Worm (Caenorhabditis elegans) whole organism, L2 larva: ENCODE results near the gene C41G11.1.

Experiments
- C34F6.9 ChIP-seq: fragments of 150-350 bp; optimal IDR thresholded peaks from 2 replicates; lab custom pipeline; 2014; ENCODE audit warnings: missing biosample characterization, missing genetic modification characterization
- F13H6.1 ChIP-seq: sonication (generic microtip); optimal IDR thresholded peaks from 2 replicates; lab custom pipeline; 2016; ENCODE audit warnings: missing genetic modification characterization, missing compliant biosample characterization
- Y55F3AM.14 ChIP-seq: fragments of 200-800 bp; sonication (Bioruptor generic); optimal IDR thresholded peaks from 2 replicates; lab custom pipeline; 2018; ENCODE audit warnings: mild to moderate bottlenecking, missing genetic modification characterization, missing compliant biosample characterization
- ZK546.5 ChIP-seq: sonication (generic microtip); optimal IDR thresholded peaks from 2 replicates; lab custom pipeline; 2017; ENCODE audit warnings: missing biosample characterization, missing genetic modification characterization
- aly-2 ChIP-seq: fragments of 150-350 bp; optimal IDR thresholded peaks from 2 replicates; lab custom pipeline; 2014; ENCODE audit warnings: missing biosample characterization, missing genetic modification characterization
- ama-1 ChIP-seq: fragments of 150-350 bp; optimal IDR thresholded peaks from 2 replicates; lab custom pipeline; 2018; ENCODE audit warnings: inconsistent platforms
- blmp-1 ChIP-seq: sonication (generic microtip); optimal IDR thresholded peaks from 2 replicates; lab custom pipeline; 2017; ENCODE audit warnings: missing genetic modification characterization, mild to moderate bottlenecking, missing compliant biosample characterization, antibody characterized with exemption, moderate library complexity; ENCODE audit not compliant: insufficient read depth
- ceh-16 ChIP-seq: fragments of 150-350 bp; optimal IDR thresholded peaks from 2 replicates; lab custom pipeline; 2014; ENCODE audit warnings: missing biosample characterization, missing genetic modification characterization
- crh-2 ChIP-seq: sonication (generic microtip); optimal IDR thresholded peaks from 2 replicates; lab custom pipeline; 2017; ENCODE audit warnings: missing biosample characterization, missing genetic modification characterization
- dmd-4 ChIP-seq: sonication (generic microtip); optimal IDR thresholded peaks from 2 replicates; lab custom pipeline; 2017; ENCODE audit warnings: missing biosample characterization, missing genetic modification characterization
- elt-1 ChIP-seq: fragments of 150-350 bp; optimal IDR thresholded peaks from 2 replicates; lab custom pipeline; 2014; ENCODE audit warnings: missing biosample characterization, missing genetic modification characterization
- elt-3 ChIP-seq: sonication (generic microtip); optimal IDR thresholded peaks from 2 replicates; lab custom pipeline; 2017; ENCODE audit warnings: missing biosample characterization, missing genetic modification characterization
- fos-1 ChIP-seq: fragments of 150-350 bp; optimal IDR thresholded peaks from 2 replicates; lab custom pipeline; 2014; ENCODE audit warnings: missing biosample characterization, missing genetic modification characterization
- lin-11 ChIP-seq: fragments of 150-350 bp; sonication (generic microtip); optimal IDR thresholded peaks from 2 replicates; lab custom pipeline; 2014; ENCODE audit warnings: missing biosample characterization, missing genetic modification characterization, inconsistent platforms, mixed read lengths
- lin-13 ChIP-seq: fragments of 150-350 bp; optimal IDR thresholded peaks from 2 replicates; lab custom pipeline; 2014; ENCODE audit warnings: missing biosample characterization, missing genetic modification reagents, missing genetic modification characterization
- lin-39 ChIP-seq: fragments of 150-350 bp; optimal IDR thresholded peaks from 2 replicates; lab custom pipeline; 2014; ENCODE audit warnings: missing biosample characterization, missing genetic modification reagents, missing genetic modification characterization
- lsy-2 ChIP-seq, 2 experiments: fragments of 150-350 bp in 1 of 2; sonication (generic microtip) in 1 of 2; optimal IDR thresholded peaks; 2 replicates each; lab custom pipeline; 2014 to 2017; ENCODE audit warnings: missing biosample characterization in 2 of 2, missing genetic modification characterization in 2 of 2
- mab-5 ChIP-seq: fragments of 150-350 bp; optimal IDR thresholded peaks from 2 replicates; lab custom pipeline; 2014; ENCODE audit warnings: missing biosample characterization, missing genetic modification characterization
- mbf-1 ChIP-seq: sonication (generic microtip); optimal IDR thresholded peaks from 2 replicates; lab custom pipeline; 2017; ENCODE audit warnings: missing biosample characterization, missing genetic modification characterization
- mdl-1 ChIP-seq, 2 experiments: fragments of 150-350 bp in 1 of 2; sonication (generic microtip) in 1 of 2; optimal IDR thresholded peaks; 2 replicates each; lab custom pipeline; 2017; ENCODE audit warnings: missing biosample characterization in 2 of 2, missing genetic modification characterization in 2 of 2
- nhr-10 ChIP-seq: sonication (generic microtip); optimal IDR thresholded peaks from 2 replicates; lab custom pipeline; 2017; ENCODE audit warnings: missing biosample characterization, missing genetic modification characterization
- nhr-12 ChIP-seq: fragments of 150-350 bp; optimal IDR thresholded peaks from 2 replicates; lab custom pipeline; 2014; ENCODE audit warnings: missing biosample characterization, missing genetic modification characterization
- nhr-129 ChIP-seq: fragments of 150-350 bp; optimal IDR thresholded peaks from 2 replicates; lab custom pipeline; 2014; ENCODE audit warnings: missing biosample characterization, missing genetic modification characterization
- nhr-21 ChIP-seq: fragments of 150-350 bp; optimal IDR thresholded peaks from 2 replicates; lab custom pipeline; 2014; ENCODE audit warnings: missing biosample characterization, missing genetic modification characterization
- nhr-237 ChIP-seq: fragments of 150-350 bp; optimal IDR thresholded peaks from 2 replicates; lab custom pipeline; 2014; ENCODE audit warnings: missing biosample characterization, missing genetic modification characterization
- nhr-6 ChIP-seq: fragments of 150-350 bp; optimal IDR thresholded peaks from 2 replicates; lab custom pipeline; 2014; ENCODE audit warnings: missing biosample characterization, missing genetic modification characterization
- nhr-77 ChIP-seq: fragments of 150-350 bp; optimal IDR thresholded peaks from 2 replicates; lab custom pipeline; 2014; ENCODE audit warnings: missing biosample characterization, missing genetic modification characterization
- peb-1 ChIP-seq: fragments of 150-350 bp; optimal IDR thresholded peaks from 2 replicates; lab custom pipeline; 2014; ENCODE audit warnings: missing biosample characterization, missing genetic modification characterization
- sem-4 ChIP-seq: fragments of 150-350 bp; optimal IDR thresholded peaks from 2 replicates; lab custom pipeline; 2014; ENCODE audit warnings: missing biosample characterization, missing genetic modification reagents, missing genetic modification characterization
- skn-1 ChIP-seq: sonication (generic microtip); optimal IDR thresholded peaks from 2 replicates; lab custom pipeline; 2017; ENCODE audit warnings: missing biosample characterization, missing genetic modification characterization
- sma-3 ChIP-seq: sonication (generic microtip); optimal IDR thresholded peaks from 2 replicates; lab custom pipeline; 2016; ENCODE audit warnings: missing genetic modification reagents, missing genetic modification characterization, missing compliant biosample characterization
- sma-9 ChIP-seq, 2 experiments: fragments of 150-350 bp in 1 of 2; sonication (generic microtip) in 1 of 2; optimal IDR thresholded peaks; 2 replicates each; lab custom pipeline; 2014 to 2016; ENCODE audit warnings: missing genetic modification characterization in 2 of 2, mild to moderate bottlenecking in 1 of 2, missing biosample characterization in 1 of 2, missing compliant biosample characterization in 1 of 2, missing genetic modification reagents in 1 of 2, moderate library complexity in 1 of 2
- unc-62 ChIP-seq: fragments of 150-350 bp; optimal IDR thresholded peaks from 2 replicates; lab custom pipeline; 2014; ENCODE audit warnings: missing biosample characterization, missing genetic modification reagents, missing genetic modification characterization
- zag-1 ChIP-seq: fragments of 150-350 bp; optimal IDR thresholded peaks from 2 replicates; lab custom pipeline; 2014; ENCODE audit warnings: missing biosample characterization, missing genetic modification characterization
- ztf-1 ChIP-seq: fragments of 200-800 bp; sonication (Bioruptor generic); conservative IDR thresholded peaks from 2 replicates; pipeline ENCODE4 v1.3.6; 2022; ENCODE audit warnings: missing genetic modification characterization, missing compliant biosample characterization
- ztf-11 ChIP-seq: sonication (generic microtip); optimal IDR thresholded peaks from 2 replicates; lab custom pipeline; 2017; ENCODE audit warnings: missing biosample characterization, missing genetic modification characterization
- ztf-4 ChIP-seq: fragments of 150-350 bp; optimal IDR thresholded peaks from 2 replicates; lab custom pipeline; 2014; ENCODE audit warnings: missing biosample characterization, missing genetic modification characterization

Gene C41G11.1

DNA sequence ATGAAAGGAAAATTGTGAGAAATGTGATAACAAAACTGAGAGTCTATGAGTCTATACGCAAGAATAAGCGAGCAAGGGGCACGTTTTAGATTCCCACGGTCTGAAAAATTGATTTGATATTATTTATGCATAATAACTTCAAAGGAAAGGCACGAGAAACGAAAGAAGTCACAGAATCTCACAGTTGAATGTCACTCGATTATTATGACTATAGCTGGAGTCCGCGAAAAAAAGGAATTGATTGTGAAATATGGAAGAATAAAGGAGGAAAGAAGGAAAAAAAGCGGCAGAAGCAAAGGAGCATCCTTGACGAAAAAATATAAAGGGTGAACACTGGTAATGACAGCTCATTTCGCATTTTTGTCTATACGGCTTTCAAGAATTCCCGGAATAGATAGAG, 9.4 kb downstream of the C41G11.1 start, which contains the start of gene cat-1:
cat-1 (minus strand) TSS at position 101 of the 400 bp plus-strand sequence.
- TF ChIP-seq nhr-77 (no peak), lin-39 (tag; lab: Kevin White, UChicago) (no peak), skn-1 (no peak), fos-1 (tag; lab: Kevin White, UChicago) (no peak), sma-9 (GFP tag; optimal IDR thresholded peaks at IDR 0.05; lab: Kevin White, UChicago) (no peak), sma-9 (tag; optimal IDR thresholded peaks at IDR 0.05; lab: Kevin White, UChicago) (no peak), aly-2 (tag; lab: Kevin White, UChicago) (no peak), zag-1 (tag; lab: Kevin White, UChicago) (no peak), blmp-1 (tag; lab: Kevin White, UChicago) (no peak), elt-1 (tag; lab: Kevin White, UChicago) (no peak), nhr-10 (no peak), ztf-1 (GFP tag; lab: Robert Waterston, UW) (no peak), sem-4 (no peak), ztf-4 (tag; lab: Kevin White, UChicago) (no peak), nhr-21 (tag; lab: Kevin White, UChicago) (no peak), mab-5 (tag; lab: Kevin White, UChicago) (no peak), elt-3 (tag; lab: Kevin White, UChicago) (no peak), ama-1 (no peak), nhr-12 (tag; lab: Kevin White, UChicago) (no peak), C34F6.9 (tag; lab: Kevin White, UChicago) (no peak)

DNA sequence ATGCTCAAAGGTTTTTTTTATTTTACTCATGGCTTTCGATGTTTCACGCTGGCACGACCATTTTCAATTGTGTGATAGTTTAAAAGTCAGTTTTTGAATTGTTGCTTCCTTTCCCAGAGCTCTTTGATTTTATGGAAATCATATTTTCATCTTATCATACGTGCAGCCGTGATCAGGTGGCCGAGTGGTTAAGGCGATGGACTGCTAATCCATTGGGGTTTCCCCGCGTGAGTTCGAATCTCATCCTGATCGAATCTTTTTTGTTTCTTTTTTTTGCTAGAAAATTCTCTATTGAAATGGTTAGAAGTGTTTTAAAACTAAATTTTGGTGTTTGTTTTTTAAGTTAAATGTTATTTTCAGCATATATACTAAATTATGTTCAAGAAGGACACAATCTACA, 10.8 kb downstream of the C41G11.1 start:
- TF ChIP-seq nhr-129 (tag; lab: Kevin White, UChicago) = no peak
- no peak for TF ChIP-seq peb-1
- TF ChIP-seq zag-1 (tag; lab: Kevin White, UChicago) = no peak
- TF ChIP-seq ceh-16 (tag; lab: Kevin White, UChicago) = no peak
- TF ChIP-seq lin-13 (GFP tag; lab: Kevin White, UChicago) = no peak
- no peak for TF ChIP-seq elt-3 (tag; lab: Kevin White, UChicago)
- no peak for TF ChIP-seq mbf-1 (tag; lab: Kevin White, UChicago)
- no peak for TF ChIP-seq elt-1 (tag; lab: Kevin White, UChicago)

DNA sequence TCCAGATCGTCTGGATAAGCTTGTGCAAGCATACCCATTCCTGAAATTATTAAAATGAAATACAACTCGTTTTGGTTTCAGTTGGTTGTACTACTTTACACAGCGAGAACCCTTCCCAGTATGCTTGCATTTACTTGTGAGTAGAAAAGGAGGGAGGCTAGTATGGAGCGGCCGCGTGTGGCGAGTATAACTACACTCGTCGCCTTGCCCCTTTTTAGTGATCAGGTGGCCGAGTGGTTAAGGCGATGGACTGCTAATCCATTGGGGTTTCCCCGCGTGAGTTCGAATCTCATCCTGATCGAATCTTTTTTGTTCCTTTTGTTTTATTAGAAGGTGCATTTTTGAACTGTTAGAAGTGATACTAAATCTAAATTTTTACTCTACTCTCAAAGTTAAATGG, 12.2 kb downstream of the C41G11.1 start:
- TF ChIP-seq nhr-129 (tag; lab: Kevin White, UChicago) (peak; percentile 58), aly-2 (tag; lab: Kevin White, UChicago) (no peak), sma-9 (GFP tag; optimal IDR thresholded peaks at IDR 0.05; lab: Kevin White, UChicago) (peak; percentile 72), sma-9 (tag; optimal IDR thresholded peaks at IDR 0.05; lab: Kevin White, UChicago) (no peak), lsy-2 (tag; optimal IDR thresholded peaks at IDR 0.05; lab: Kevin White, UChicago) (peak in 1 of 2 experiments; percentile 23), dmd-4 (tag; lab: Kevin White, UChicago) (no peak), lin-11 (peak; percentile 4), Y55F3AM.14 (GFP tag; lab: Kevin White, UChicago) (peak; percentile 3), crh-2 (tag; lab: Kevin White, UChicago) (peak; percentile 9), sma-3 (GFP tag; lab: Kevin White, UChicago) (peak; percentile 44), nhr-21 (tag; lab: Kevin White, UChicago) (peak; percentile 42), C34F6.9 (tag; lab: Kevin White, UChicago) (peak; percentile 17), mab-5 (tag; lab: Kevin White, UChicago) (peak; percentile 41), ZK546.5 (no peak), F13H6.1 (tag; lab: Kevin White, UChicago) (peak; percentile 39), fos-1 (tag; lab: Kevin White, UChicago) (peak; percentile 36)
- TF ChIP-seq, all 48 proteins: peak for 12

DNA sequence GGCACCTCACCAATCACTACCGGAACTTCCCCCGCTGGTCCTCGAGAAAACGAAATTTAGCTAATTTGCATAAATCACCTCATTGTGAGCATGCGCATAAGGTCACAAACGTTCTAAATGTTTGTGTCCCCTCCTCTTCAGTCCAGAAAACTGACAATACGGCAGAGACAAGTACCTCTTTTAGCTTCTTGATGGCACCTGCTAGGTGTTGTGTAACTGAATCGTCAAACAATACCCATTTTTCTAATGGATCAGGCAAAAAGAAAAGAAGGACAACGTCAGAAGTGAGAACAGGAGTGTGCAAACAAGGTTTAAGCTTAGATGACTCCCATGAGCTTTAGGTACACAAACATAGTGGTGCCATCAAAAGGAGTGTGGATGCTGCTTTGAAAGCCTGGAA, 20.5 kb downstream of the C41G11.1 start:
- TF ChIP-seq lin-39 (tag; lab: Kevin White, UChicago) (no peak), skn-1 (no peak), fos-1 (tag; lab: Kevin White, UChicago) (no peak), nhr-6 (no peak), nhr-12 (tag; lab: Kevin White, UChicago) (no peak), nhr-77 (no peak), nhr-21 (tag; lab: Kevin White, UChicago) (no peak), ztf-4 (tag; lab: Kevin White, UChicago) (no peak)

DNA sequence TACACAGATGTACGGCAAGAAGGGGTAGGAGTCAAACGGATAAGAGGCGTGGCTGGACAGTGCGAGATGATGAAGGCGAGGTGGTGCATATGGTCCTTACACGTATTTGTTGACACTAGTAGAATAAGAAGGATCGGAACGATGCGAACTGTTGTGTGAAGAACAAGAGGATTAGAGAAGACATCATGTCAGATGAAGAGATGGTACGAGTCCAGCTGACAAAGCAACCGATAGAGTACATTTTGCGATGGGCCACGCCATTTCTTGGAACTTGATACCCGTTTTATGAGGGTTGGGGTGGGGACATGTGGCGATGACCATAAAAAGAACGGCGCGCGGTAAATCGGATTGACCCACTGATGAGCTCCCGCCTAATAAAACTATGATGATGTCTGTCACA, 21.6 kb downstream of the C41G11.1 start:
- TF ChIP-seq peb-1 (no peak), skn-1 (no peak), aly-2 (tag; lab: Kevin White, UChicago) (no peak), lsy-2 (tag; optimal IDR thresholded peaks at IDR 0.05; lab: Kevin White, UChicago) (no peak), mdl-1 (tag; optimal IDR thresholded peaks at IDR 0.05; lab: Kevin White, UChicago) (no peak), elt-1 (tag; lab: Kevin White, UChicago) (no peak), unc-62 (GFP tag; lab: Kevin White, UChicago) (no peak), nhr-129 (tag; lab: Kevin White, UChicago) (no peak), ztf-11 (tag; lab: Kevin White, UChicago) (no peak), dmd-4 (tag; lab: Kevin White, UChicago) (no peak), sem-4 (no peak), lin-13 (GFP tag; lab: Kevin White, UChicago) (no peak), ztf-1 (GFP tag; lab: Robert Waterston, UW) (no peak), crh-2 (tag; lab: Kevin White, UChicago) (no peak), blmp-1 (tag; lab: Kevin White, UChicago) (no peak), nhr-237 (tag; lab: Kevin White, UChicago) (no peak), nhr-77 (no peak)
